Worm (Caenorhabditis elegans): Measurements from ENCODE around the gene C44C10.11.
A peak's percentile ranks its signal among the peaks of the same experiment; 100 is the strongest.

The C44C10.11 gene

DNA sequence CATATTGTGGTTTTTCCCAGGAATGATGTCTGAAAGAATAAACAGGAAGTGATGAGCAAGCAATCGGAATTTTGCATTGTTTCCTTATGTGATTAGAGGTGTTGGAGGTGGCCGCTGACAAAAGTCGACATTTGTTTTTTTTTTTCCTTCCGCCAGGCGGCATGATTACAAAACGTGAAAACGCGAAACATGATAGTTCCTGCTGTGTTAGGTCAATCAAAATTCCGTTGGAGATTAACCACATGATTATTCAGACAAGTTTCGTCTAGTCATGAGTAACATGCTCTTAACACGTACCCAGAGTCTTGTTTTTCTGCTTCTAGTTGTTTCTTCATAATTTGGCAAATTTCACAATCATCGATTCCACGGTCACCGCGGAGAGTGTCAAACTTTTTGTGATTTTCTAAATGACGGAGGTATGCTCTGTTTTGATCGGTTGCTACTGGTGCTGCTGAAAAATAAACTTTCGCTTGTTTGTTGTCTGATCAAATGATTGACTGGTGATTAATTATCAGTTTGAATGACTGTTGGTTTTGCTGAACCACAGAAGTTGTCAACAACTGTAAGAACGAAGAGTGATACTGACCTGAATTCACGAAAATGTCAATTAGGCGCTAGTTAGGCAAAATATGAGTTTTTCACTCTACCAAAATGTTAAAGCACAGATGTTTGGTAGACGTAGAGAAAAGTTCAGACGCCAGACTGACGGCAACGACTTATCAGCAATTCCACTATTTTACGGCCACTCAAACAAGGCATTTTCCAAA is 30.7 kb downstream of the C44C10.11 start:
- TF ChIP-seq snpc-3.4 (tag; optimal IDR thresholded peaks at IDR 0.05) (no peak), ztf-22 (GFP tag; optimal IDR thresholded peaks at IDR 0.05) (no peak), ztf-6 (GFP tag; IDR thresholded peaks at IDR 0.05) (no peak), ZK185.1 (tag; optimal IDR thresholded peaks at IDR 0.05; ENCODE audit: poor library complexity, severe bottlenecking) (peak; percentile 24), unc-62 (GFP tag; optimal IDR thresholded peaks at IDR 0.05) (peak; percentile 19), let-607 (tag; optimal IDR thresholded peaks at IDR 0.05) (peak; percentile 30 to 48), nhr-80 (tag; optimal IDR thresholded peaks at IDR 0.05) (peak; percentile 89), mes-4 (tag; optimal IDR thresholded peaks at IDR 0.05) (no peak), nhr-179 (tag; optimal IDR thresholded peaks at IDR 0.05) (no peak), ets-4 (GFP tag; optimal IDR thresholded peaks at IDR 0.05) (peak; percentile 4), hrde-1 (tag; optimal IDR thresholded peaks at IDR 0.05; ENCODE audit: borderline replicate concordance) (no peak), atf-7 (tag; optimal IDR thresholded peaks at IDR 0.05) (peak; percentile 45), cebp-1 (GFP tag; IDR thresholded peaks at IDR 0.05) (peak; percentile 25; the same call in 1 of the 2 replicates), cebp-1 (tag; optimal IDR thresholded peaks at IDR 0.05) (peak; percentile 64), F55B11.4 (tag; optimal IDR thresholded peaks at IDR 0.05; ENCODE audit: borderline replicate concordance, insufficient read depth) (no peak), pha-4 (tag; optimal IDR thresholded peaks at IDR 0.05) (peak; percentile 59)

DNA sequence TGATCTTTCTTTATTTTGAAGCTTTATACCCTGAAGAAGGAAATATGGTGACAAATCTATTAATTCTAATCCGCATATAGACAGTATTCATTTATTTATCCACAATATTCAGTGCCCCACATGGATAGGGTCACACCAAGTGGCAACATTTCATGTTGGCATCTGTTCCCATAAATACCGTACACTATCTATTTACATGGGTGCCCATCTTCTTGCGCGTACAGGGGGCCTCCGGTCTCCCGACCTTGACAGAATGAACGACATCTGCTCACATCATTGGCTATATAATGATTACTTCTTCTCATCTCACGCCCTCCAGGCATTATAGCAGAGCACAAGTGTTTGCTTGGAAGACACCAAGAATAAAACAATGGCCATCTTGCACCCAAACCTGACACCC is 34.6 kb downstream of the C44C10.11 start:
- no peak for TF ChIP-seq madf-6 (GFP tag; IDR thresholded peaks at IDR 0.05)
- no peak for TF ChIP-seq sdz-38 (tag; optimal IDR thresholded peaks at IDR 0.05)
- TF ChIP-seq fkh-3 (tag; optimal IDR thresholded peaks at IDR 0.05): no peak
- no peak for TF ChIP-seq unc-130 (GFP tag; optimal IDR thresholded peaks at IDR 0.05)
- no peak for TF ChIP-seq ceh-91 (GFP tag; IDR thresholded peaks at IDR 0.05)
- no peak for TF ChIP-seq chd-7 (tag; optimal IDR thresholded peaks at IDR 0.05)
- TF ChIP-seq Y79H2A.3 (GFP tag; conservative IDR thresholded peaks at IDR 0.05): no peak
- TF ChIP-seq nhr-90 (tag; optimal IDR thresholded peaks at IDR 0.05): no peak
- no peak for TF ChIP-seq lin-40 (tag; optimal IDR thresholded peaks at IDR 0.05)

DNA sequence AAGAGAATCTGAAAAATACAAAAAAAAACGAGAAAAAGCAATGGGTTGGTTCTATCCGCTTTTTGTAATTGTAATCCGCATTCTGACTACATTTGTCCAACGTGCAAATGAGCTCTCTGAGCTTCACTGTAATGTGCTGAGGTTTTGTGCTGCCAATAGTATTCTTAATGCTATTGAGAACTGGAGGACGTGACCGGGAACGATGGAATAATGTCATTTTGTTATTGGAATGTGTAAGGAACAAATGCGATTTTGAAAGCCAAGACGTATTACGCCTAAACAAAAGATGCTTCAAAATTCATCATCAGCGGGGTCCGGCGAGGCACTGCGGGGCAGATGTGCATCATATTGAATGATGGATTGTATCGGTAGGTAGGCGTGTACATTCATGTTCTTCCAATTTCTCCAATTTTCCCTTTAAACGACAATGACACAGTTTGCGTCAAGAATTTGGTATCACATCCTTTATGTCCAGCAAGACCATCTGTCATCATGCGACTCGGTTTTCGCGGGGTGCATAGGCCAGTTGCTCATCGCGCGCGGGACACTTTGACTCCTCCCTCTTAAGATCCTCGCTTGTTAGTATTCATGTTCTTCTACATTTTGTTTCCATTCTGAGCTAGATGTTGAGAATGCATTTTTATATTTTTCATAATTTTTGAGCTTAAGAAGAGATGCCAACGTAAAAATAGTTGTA is 36.9 kb downstream of the C44C10.11 start:
- TF ChIP-seq ztf-3 (GFP tag; optimal IDR thresholded peaks at IDR 0.05) (no peak), hmg-1.2 (GFP tag; IDR thresholded peaks at IDR 0.05) (no peak), cebp-1 (GFP tag; IDR thresholded peaks at IDR 0.05) (no peak), cebp-1 (tag; optimal IDR thresholded peaks at IDR 0.05) (no peak), egl-18 (GFP tag; IDR thresholded peaks at IDR 0.05) (no peak), lir-1 (GFP tag; conservative IDR thresholded peaks at IDR 0.05) (no peak)

DNA sequence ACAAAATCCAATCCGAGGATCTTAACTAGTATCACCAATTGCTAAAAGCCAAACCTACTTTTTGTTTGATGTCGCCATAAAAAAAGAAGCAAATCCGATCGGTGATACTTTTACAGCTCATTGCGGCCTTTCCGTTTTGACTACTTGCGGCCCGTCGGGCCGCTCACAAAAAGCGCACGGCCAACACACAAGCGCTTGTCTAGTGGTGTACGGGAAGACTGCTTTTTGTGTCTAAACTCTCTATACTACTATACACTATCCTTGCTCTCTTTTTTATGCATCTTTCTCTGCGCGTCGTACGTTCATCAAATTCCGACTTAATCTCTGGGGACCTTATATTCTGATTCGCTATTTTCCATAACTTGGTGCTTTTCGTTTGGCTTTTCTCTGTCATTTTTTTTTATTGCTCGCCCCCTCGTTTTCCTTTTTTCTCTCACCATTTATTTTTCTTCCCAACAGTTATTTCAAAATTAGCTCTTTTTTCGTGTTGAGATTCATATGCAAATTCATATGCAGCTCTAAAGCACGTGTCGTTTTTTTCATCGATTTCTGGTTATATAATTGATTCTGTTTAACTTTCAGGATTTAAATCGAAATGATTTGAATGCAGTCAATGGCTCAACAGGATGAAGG is 43.5 kb downstream of the C44C10.11 start, which contains the start of gene noca-2:
Gene noca-2, plus strand, starts transcription at position 583 of the 633 bp plus-strand sequence.
- TF ChIP-seq ztf-26 (tag; optimal IDR thresholded peaks at IDR 0.05): no peak
- TF ChIP-seq dpl-1 (GFP tag; optimal IDR thresholded peaks at IDR 0.05): no peak
- TF ChIP-seq nfyb-1 (GFP tag; IDR thresholded peaks at IDR 0.05): 0 out of 2 replicates have a peak, but pooled peaks have one; percentile 49
- no peak for TF ChIP-seq snpc-3.4 (tag; optimal IDR thresholded peaks at IDR 0.05)
- peak; percentile 73; the same call in 1 of the 2 replicates for TF ChIP-seq hmg-1.2 (GFP tag; IDR thresholded peaks at IDR 0.05)
- TF ChIP-seq snpc-4 (GFP tag; optimal IDR thresholded peaks at IDR 0.05): no peak
- no peak for TF ChIP-seq snpc-4 (tag; optimal IDR thresholded peaks at IDR 0.05)

All from whole organism, young adult.